Worm (Caenorhabditis elegans): ENCODE data around the gene ztf-1.

- TF ChIP-seq him-1 (tag; optimal IDR thresholded peaks at IDR 0.05) = no peak
- no peak for TF ChIP-seq dao-5 (tag; optimal IDR thresholded peaks at IDR 0.05)
- TF ChIP-seq W03F9.2 (tag; optimal IDR thresholded peaks at IDR 0.05) = no peak
Observed at ce11 chrIII:8818599-8818998, 26.4 kb upstream of the ztf-1 start, which contains the start of gene pat-2.

Measured in whole organism, L4/young adult.